Worm (Caenorhabditis elegans): ENCODE results near the gene W05E10.2.

DNA sequence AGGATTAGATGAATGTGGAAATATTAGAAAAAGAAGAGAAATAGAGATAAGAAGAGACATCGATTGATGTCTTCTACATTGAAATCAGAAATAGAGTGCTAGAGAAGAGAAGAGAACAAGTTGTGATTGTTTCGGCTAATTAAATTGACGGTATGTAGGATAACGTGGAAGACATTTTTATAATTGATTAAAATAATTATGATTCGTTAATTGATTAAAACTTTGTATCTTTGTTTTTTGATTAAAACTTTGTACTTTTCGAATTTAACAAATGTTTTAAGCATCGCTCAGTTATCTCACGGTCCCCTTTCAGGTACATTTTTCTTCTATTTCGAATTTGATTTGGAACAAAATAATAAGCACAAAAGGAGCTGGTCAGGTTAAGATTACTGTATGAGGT is 14.5 kb upstream of the W05E10.2 start, which contains the start of gene lgc-44:
- no peak for TF ChIP-seq mep-1 (tag; optimal IDR thresholded peaks at IDR 0.05)
- no peak for TF ChIP-seq rnt-1 (tag; optimal IDR thresholded peaks at IDR 0.05)
- no peak for TF ChIP-seq egl-27 (tag; optimal IDR thresholded peaks at IDR 0.05)
- no peak for TF ChIP-seq ztf-11 (tag; optimal IDR thresholded peaks at IDR 0.05)
- TF ChIP-seq ces-1 (GFP tag; optimal IDR thresholded peaks at IDR 0.05), result no peak
- no peak for TF ChIP-seq ztf-4 (tag; optimal IDR thresholded peaks at IDR 0.05)
